Fruit fly (Drosophila melanogaster) whole organism, embryonic: ENCODE results near the gene CG34265.

Experiments used
- ATbp ChIP-seq: fragments of 200-800 bp; sonication (Bioruptor generic); optimal IDR thresholded peaks from 2 replicates; lab custom pipeline; 2017; ENCODE audit warnings: missing biosample characterization, mild to moderate bottlenecking, missing genetic modification characterization, missing genetic modification reagents
- Atf6 ChIP-seq: fragments of 200-800 bp; sonication (Bioruptor generic); IDR thresholded peaks from 2 replicates; pipeline ENCODE4 v1.3.6; 2022; ENCODE audit warnings: missing biosample characterization, missing genetic modification characterization
- C15 ChIP-seq: fragments of 200-800 bp; sonication (Bioruptor generic); IDR thresholded peaks from 3 replicates; pipeline ENCODE4 v1.3.6; 2022; ENCODE audit warnings: missing biosample characterization, missing genetic modification characterization
- CG10274 ChIP-seq: fragments of 200-800 bp; sonication (Bioruptor generic); optimal IDR thresholded peaks from 3 replicates; lab custom pipeline; 2017; ENCODE audit warnings: missing biosample characterization, mild to moderate bottlenecking, missing genetic modification characterization
- CG12299 ChIP-seq: fragments of 200-800 bp; sonication (Bioruptor generic); optimal IDR thresholded peaks from 2 replicates; lab custom pipeline; 2018; ENCODE audit warnings: missing biosample characterization, mild to moderate bottlenecking, missing genetic modification characterization
- CG12391 ChIP-seq: fragments of 200-800 bp; sonication (Bioruptor generic); optimal IDR thresholded peaks from 3 replicates; lab custom pipeline; 2018; ENCODE audit warnings: missing biosample characterization, mild to moderate bottlenecking, missing genetic modification characterization, moderate library complexity
- CG14965 ChIP-seq: fragments of 200-800 bp; sonication (Bioruptor generic); optimal IDR thresholded peaks from 2 replicates; lab custom pipeline; 2016; ENCODE audit warnings: missing biosample characterization, missing genetic modification characterization, borderline replicate concordance
- CG15601 ChIP-seq: fragments of 200-800 bp; sonication (Bioruptor generic); optimal IDR thresholded peaks from 3 replicates; lab custom pipeline; 2019; ENCODE audit warnings: missing biosample characterization, mild to moderate bottlenecking, missing genetic modification characterization, moderate library complexity
- CG17186 ChIP-seq: fragments of 200-800 bp; sonication (Bioruptor generic); optimal IDR thresholded peaks from 3 replicates; lab custom pipeline; 2017; ENCODE audit warnings: missing biosample characterization, missing genetic modification reagents, missing genetic modification characterization
- CG17359 ChIP-seq: fragments of 200-800 bp; sonication (Bioruptor generic); optimal IDR thresholded peaks from 3 replicates; lab custom pipeline; 2018; ENCODE audit warnings: missing biosample characterization, mild to moderate bottlenecking, missing genetic modification characterization, moderate library complexity
- CG18599 ChIP-seq: fragments of 200-800 bp; sonication (Bioruptor generic); optimal IDR thresholded peaks from 3 replicates; lab custom pipeline; 2017; ENCODE audit warnings: missing biosample characterization, missing genetic modification characterization, mild to moderate bottlenecking, moderate library complexity, missing genetic modification reagents
- CG2199 ChIP-seq: fragments of 200-800 bp; sonication (Bioruptor generic); IDR thresholded peaks from 3 replicates; pipeline ENCODE4 v1.3.6; 2022; ENCODE audit warnings: missing biosample characterization, missing genetic modification characterization
- CG33557 ChIP-seq: fragments of 200-800 bp; sonication (Bioruptor generic); optimal IDR thresholded peaks from 2 replicates; lab custom pipeline; 2019; ENCODE audit warnings: missing biosample characterization, mild to moderate bottlenecking, missing genetic modification characterization, moderate library complexity
- CG3407 ChIP-seq: fragments of 200-800 bp; sonication (Bioruptor generic); optimal IDR thresholded peaks from 2 replicates; lab custom pipeline; 2018; ENCODE audit warnings: missing biosample characterization, mild to moderate bottlenecking, missing genetic modification characterization
- CG4328 ChIP-seq: fragments of 200-800 bp; sonication (Bioruptor generic); optimal IDR thresholded peaks from 3 replicates; lab custom pipeline; 2017; ENCODE audit warnings: missing biosample characterization, missing genetic modification reagents, missing genetic modification characterization
- CG4360 ChIP-seq: fragments of 200-800 bp; sonication (Bioruptor generic); IDR thresholded peaks from 2 replicates; pipeline ENCODE4 v1.3.6; 2022; ENCODE audit warnings: missing biosample characterization, missing genetic modification characterization
- CG7372 ChIP-seq: fragments of 200-800 bp; sonication (Bioruptor generic); IDR thresholded peaks from 2 replicates; pipeline ENCODE4 v1.3.6; 2022; ENCODE audit warnings: missing biosample characterization, missing genetic modification characterization
- CG7928 ChIP-seq: fragments of 200-800 bp; sonication (Bioruptor generic); optimal IDR thresholded peaks from 2 replicates; lab custom pipeline; 2017; ENCODE audit warnings: missing biosample characterization, mild to moderate bottlenecking, missing genetic modification characterization
- CG8281 ChIP-seq: fragments of 200-800 bp; sonication (Bioruptor generic); optimal IDR thresholded peaks from 2 replicates; lab custom pipeline; 2018; ENCODE audit warnings: missing biosample characterization, mild to moderate bottlenecking, missing genetic modification characterization, moderate library complexity
- CG9727 ChIP-seq: fragments of 200-800 bp; sonication (Bioruptor generic); optimal IDR thresholded peaks from 3 replicates; lab custom pipeline; 2017; ENCODE audit warnings: missing biosample characterization, mild to moderate bottlenecking, missing genetic modification characterization
- CG9817 ChIP-seq: fragments of 200-800 bp; sonication (Bioruptor generic); optimal IDR thresholded peaks from 2 replicates; lab custom pipeline; 2018; ENCODE audit warnings: missing biosample characterization, mild to moderate bottlenecking, missing genetic modification characterization, moderate library complexity
- Elba2 ChIP-seq: fragments of 200-800 bp; sonication (Bioruptor generic); optimal IDR thresholded peaks from 3 replicates; lab custom pipeline; 2016; ENCODE audit warnings: missing biosample characterization, missing genetic modification characterization
- Hmr ChIP-seq: fragments of 200-800 bp; sonication (Bioruptor generic); optimal IDR thresholded peaks from 3 replicates; lab custom pipeline; 2017; ENCODE audit warnings: mild to moderate bottlenecking, missing biosample characterization, missing genetic modification reagents, missing genetic modification characterization
- MESR4 ChIP-seq: fragments of 200-800 bp; sonication (Bioruptor generic); optimal IDR thresholded peaks from 2 replicates; lab custom pipeline; 2018; ENCODE audit warnings: missing biosample characterization, mild to moderate bottlenecking, missing genetic modification characterization, moderate library complexity
- NC2β ChIP-seq: fragments of 200-800 bp; sonication (Bioruptor generic); optimal IDR thresholded peaks from 2 replicates; lab custom pipeline; 2016; ENCODE audit warnings: missing biosample characterization, missing genetic modification characterization
- Nf-YC ChIP-seq: fragments of 200-800 bp; optimal IDR thresholded peaks from 3 replicates; lab custom pipeline; 2019; ENCODE audit warnings: missing biosample characterization, mild to moderate bottlenecking, missing genetic modification characterization, moderate library complexity
- Ptx1 ChIP-seq: fragments of 200-800 bp; sonication (Bioruptor generic); IDR thresholded peaks from 2 replicates; pipeline ENCODE4 v1.3.6; 2022; ENCODE audit warnings: missing biosample characterization, missing genetic modification characterization
- Scr ChIP-seq: fragments of 200-800 bp; sonication (Bioruptor generic); IDR thresholded peaks from 2 replicates; pipeline ENCODE4 v1.3.6; 2022; ENCODE audit warnings: missing biosample characterization, missing genetic modification characterization; ENCODE audit not compliant: partially characterized antibody
- Sry-β ChIP-seq: fragments of 200-800 bp; sonication (Bioruptor generic); optimal IDR thresholded peaks from 2 replicates; lab custom pipeline; 2018; ENCODE audit warnings: missing biosample characterization, mild to moderate bottlenecking, missing genetic modification characterization, moderate library complexity
- al ChIP-seq: fragments of 200-800 bp; sonication (Bioruptor generic); IDR thresholded peaks from 2 replicates; pipeline ENCODE4 v1.3.6; 2022; ENCODE audit warnings: missing biosample characterization, missing genetic modification characterization
- bsh ChIP-seq, 2 experiments: fragments of 200-800 bp; sonication (Bioruptor generic); optimal IDR thresholded peaks; 2 replicates each; lab custom pipeline; 2017 to 2018; ENCODE audit warnings: mild to moderate bottlenecking in 2 of 2, missing biosample characterization in 2 of 2, missing genetic modification characterization in 2 of 2, moderate library complexity in 1 of 2
- gro ChIP-seq: fragments of 200-800 bp; sonication (Bioruptor generic); optimal IDR thresholded peaks from 2 replicates; lab custom pipeline; 2016; ENCODE audit warnings: missing biosample characterization, missing genetic modification characterization
- jigr1 ChIP-seq: fragments of 200-800 bp; sonication (Bioruptor generic); IDR thresholded peaks from 3 replicates; pipeline ENCODE4 v1.3.6; 2022; ENCODE audit warnings: missing biosample characterization, missing genetic modification characterization
- lab ChIP-seq: fragments of 200-800 bp; sonication (Bioruptor generic); optimal IDR thresholded peaks from 3 replicates; lab custom pipeline; 2017; ENCODE audit warnings: missing biosample characterization, missing genetic modification characterization, mild to moderate bottlenecking, moderate library complexity, missing genetic modification reagents
- lilli ChIP-seq: fragments of 200-800 bp; sonication (Bioruptor generic); optimal IDR thresholded peaks from 3 replicates; lab custom pipeline; 2016; ENCODE audit warnings: missing biosample characterization, missing genetic modification characterization
- lov ChIP-seq, 2 experiments: fragments of 200-800 bp in 1 of 2; fragments of >200 bp in 1 of 2; sonication (Bioruptor generic) in 1 of 2; IDR thresholded peaks in 1 of 2; optimal IDR thresholded peaks in 1 of 2; 2 replicates in 1 of 2; 3 replicates in 1 of 2; pipeline versions ENCODE4 v1.3.6 to Lab custom; 2017 to 2022; ENCODE audit warnings: missing biosample characterization in 1 of 2, missing genetic modification characterization in 1 of 2
- mirr ChIP-seq: fragments of 200-800 bp; sonication (Bioruptor generic); optimal IDR thresholded peaks from 3 replicates; lab custom pipeline; 2018; ENCODE audit warnings: missing biosample characterization, mild to moderate bottlenecking, missing genetic modification characterization
- otp ChIP-seq: fragments of 200-800 bp; sonication (Bioruptor generic); IDR thresholded peaks from 3 replicates; pipeline ENCODE4, ENCODE4 v1.3.6; 2022; ENCODE audit warnings: missing biosample characterization, missing genetic modification characterization
- p53 ChIP-seq: fragments of 200-800 bp; sonication (Bioruptor generic); optimal IDR thresholded peaks from 2 replicates; lab custom pipeline; 2016; ENCODE audit warnings: missing biosample characterization, missing genetic modification characterization
- prd ChIP-seq, 3 experiments: fragments of >200 bp in 2 of 3; fragments of 200-800 bp in 1 of 3; sonication (Bioruptor generic) in 1 of 3; optimal IDR thresholded peaks in 2 of 3; IDR thresholded peaks in 1 of 3; 2 replicates in 2 of 3; 3 replicates in 1 of 3; pipeline versions ENCODE4 v1.3.6 to Lab custom; 2017 to 2022; ENCODE audit warnings: missing biosample characterization in 1 of 3, missing genetic modification characterization in 1 of 3
- psq ChIP-seq: fragments of 200-800 bp; sonication (Bioruptor generic); optimal IDR thresholded peaks from 2 replicates; lab custom pipeline; 2017; ENCODE audit warnings: missing biosample characterization, missing genetic modification characterization
- sr ChIP-seq: fragments of 200-800 bp; sonication (Bioruptor generic); IDR thresholded peaks from 3 replicates; pipeline ENCODE4 v1.3.6; 2022; ENCODE audit warnings: missing biosample characterization, missing genetic modification characterization
- sug ChIP-seq: fragments of 200-800 bp; optimal IDR thresholded peaks from 2 replicates; lab custom pipeline; 2019; ENCODE audit warnings: missing biosample characterization, mild to moderate bottlenecking, missing genetic modification characterization, moderate library complexity
- tll ChIP-seq, 2 experiments: fragments of 200-800 bp in 1 of 2; fragments of >200 bp in 1 of 2; sonication (Bioruptor generic) in 1 of 2; optimal IDR thresholded peaks; 2 replicates each; lab custom pipeline; 2017 to 2019; ENCODE audit warnings: missing biosample characterization in 2 of 2, missing genetic modification characterization in 2 of 2, mild to moderate bottlenecking in 1 of 2, moderate library complexity in 1 of 2
- usp ChIP-seq: fragments of >200 bp; optimal IDR thresholded peaks from 2 replicates; lab custom pipeline; 2017; ENCODE audit warnings: missing biosample characterization, missing genetic modification characterization
- z ChIP-seq: fragments of 200-800 bp; sonication (Bioruptor generic); IDR thresholded peaks from 3 replicates; pipeline ENCODE4 v1.3.6; 2022; ENCODE audit warnings: missing biosample characterization, missing genetic modification characterization
- zf30C ChIP-seq: fragments of 200-800 bp; sonication (Bioruptor generic); optimal IDR thresholded peaks from 3 replicates; lab custom pipeline; 2018; ENCODE audit warnings: missing biosample characterization, mild to moderate bottlenecking, missing genetic modification characterization

Gene CG34265

DNA sequence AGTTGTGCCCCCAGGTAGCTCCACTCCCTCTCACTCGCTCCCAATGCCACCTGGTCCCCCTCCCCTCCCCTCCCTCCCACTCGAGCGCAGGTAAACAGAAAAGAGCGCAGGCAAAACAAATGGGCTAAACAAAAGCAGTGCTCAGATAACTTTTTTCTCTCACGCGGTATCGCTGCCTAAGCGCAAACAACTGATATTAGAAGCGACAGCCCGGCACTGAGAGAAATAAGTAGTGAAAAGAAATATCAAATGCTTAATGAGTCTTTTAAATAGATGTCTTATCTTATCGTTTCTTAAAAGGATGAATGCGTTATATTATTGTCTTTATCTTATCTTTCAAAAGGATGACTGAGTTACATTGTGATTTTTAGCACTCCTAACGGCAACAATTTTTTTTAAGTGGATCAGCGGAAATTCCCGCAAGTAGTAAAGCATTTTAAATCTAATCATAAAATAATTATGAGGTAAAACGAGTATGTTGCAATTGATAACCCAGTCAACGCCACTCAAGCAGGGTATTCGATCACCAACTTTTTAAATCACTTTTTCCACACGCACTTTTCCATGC is 33.0 kb downstream of the CG34265 start (continued):
- TF ChIP-seq CG18599 (GFP tag; lab: Kevin White, UChicago), result peak; percentile 96
- peak; percentile 68 for TF ChIP-seq CG33557 (GFP tag; lab: Kevin White, UChicago)
- peak; percentile 83 for TF ChIP-seq CG7372 (GFP tag; lab: Robert Waterston, UW)
- peak; percentile 94 for TF ChIP-seq Atf6
- TF ChIP-seq CG12391 (tag; lab: Kevin White, UChicago), result peak; percentile 95
- TF ChIP-seq Ptx1 (GFP tag; lab: Robert Waterston, UW), result peak; percentile 93
- TF ChIP-seq otp (GFP tag; lab: Robert Waterston, UW), result peak; percentile 90
- TF ChIP-seq lov (optimal IDR thresholded peaks at IDR 0.05; lab: Kevin White, UChicago), result no peak
- peak; percentile 40; the same call in 1 of the 3 replicates for TF ChIP-seq lov (GFP tag; IDR thresholded peaks at IDR 0.05; lab: Robert Waterston, UW)
- peak; percentile 89 for TF ChIP-seq NC2β (GFP tag; lab: Kevin White, UChicago)
- peak; percentile 87 for TF ChIP-seq CG12299 (tag; lab: Kevin White, UChicago)
- peak; percentile 85 for TF ChIP-seq CG3407 (GFP tag; lab: Kevin White, UChicago)
- TF ChIP-seq al (GFP tag; lab: Robert Waterston, UW), result peak; percentile 79
- TF ChIP-seq jigr1, result peak; percentile 59; the same call in 1 of the 3 replicates
- TF ChIP-seq tll (GFP tag; optimal IDR thresholded peaks at IDR 0.05; lab: Kevin White, UChicago), result no peak
- peak; percentile 60 for TF ChIP-seq psq (GFP tag; lab: Kevin White, UChicago)
- TF ChIP-seq Scr (GFP tag; lab: Robert Waterston, UW), result no peak
- TF ChIP-seq Sry-β (GFP tag; lab: Kevin White, UChicago), result peak; percentile 28
- TF ChIP-seq CG2199 (GFP tag; lab: Robert Waterston, UW), result peak; percentile 77; the same call in 2 of the 3 replicates
- peak; percentile 89 for TF ChIP-seq zf30C (GFP tag; lab: Kevin White, UChicago)
- peak; percentile 18; the same call in 1 of the 2 replicates for TF ChIP-seq CG4360 (GFP tag; lab: Robert Waterston, UW)
- TF ChIP-seq CG9727 (GFP tag; lab: Kevin White, UChicago), result peak; percentile 89
- peak; percentile 62; the same call in 2 of the 3 replicates for TF ChIP-seq z (GFP tag; lab: Robert Waterston, UW)
- no peak; the same call in 2 of the 3 replicates for TF ChIP-seq sr
- TF ChIP-seq sug (tag; lab: Kevin White, UChicago), result peak; percentile 89
- TF ChIP-seq CG15601, result peak; percentile 88
- TF ChIP-seq CG17186 (GFP tag; lab: Kevin White, UChicago), result peak; percentile 20
- TF ChIP-seq ATbp (GFP tag; lab: Kevin White, UChicago), result peak; percentile 91
- TF ChIP-seq CG17359 (tag; lab: Kevin White, UChicago), result peak; percentile 95
- peak; percentile 85 for TF ChIP-seq gro (GFP tag; lab: Kevin White, UChicago)
- TF ChIP-seq lab (GFP tag; lab: Kevin White, UChicago), result peak; percentile 96
- peak; percentile 80 for TF ChIP-seq Nf-YC (tag; lab: Kevin White, UChicago)
- TF ChIP-seq CG8281 (tag; lab: Kevin White, UChicago), result peak; percentile 78
- peak; percentile 75 for TF ChIP-seq p53 (GFP tag; lab: Kevin White, UChicago)
- peak; percentile 56 for TF ChIP-seq CG10274 (GFP tag; lab: Kevin White, UChicago)
- TF ChIP-seq usp (GFP tag; lab: Kevin White, UChicago), result no peak
- TF ChIP-seq CG9817, result peak; percentile 84
- peak; percentile 80; the same call in 2 of the 3 replicates for TF ChIP-seq C15 (GFP tag; lab: Robert Waterston, UW)
- peak; percentile 79 for TF ChIP-seq CG4328 (GFP tag; lab: Kevin White, UChicago)
- TF ChIP-seq Hmr (GFP tag; lab: Kevin White, UChicago), result peak; percentile 94
- peak in 1 of 2 experiments; percentile 94 for TF ChIP-seq bsh (GFP tag; optimal IDR thresholded peaks at IDR 0.05; lab: Kevin White, UChicago)
- TF ChIP-seq CG7928 (GFP tag; lab: Kevin White, UChicago), result peak; percentile 29
- TF ChIP-seq mirr (GFP tag; lab: Kevin White, UChicago), result peak; percentile 81
- TF ChIP-seq lilli (GFP tag; lab: Kevin White, UChicago), result peak; percentile 91
- TF ChIP-seq Elba2 (GFP tag; lab: Kevin White, UChicago), result no peak
- TF ChIP-seq MESR4 (GFP tag; lab: Kevin White, UChicago), result peak; percentile 31
- TF ChIP-seq prd (optimal IDR thresholded peaks at IDR 0.05; lab: Kevin White, UChicago), result no peak
- TF ChIP-seq prd (GFP tag; IDR thresholded peaks at IDR 0.05; lab: Robert Waterston, UW), result peak; percentile 91
- peak; percentile 61 for TF ChIP-seq CG14965 (GFP tag; lab: Kevin White, UChicago)
